Fruit fly (Drosophila melanogaster) whole organism, embryonic: ENCODE data around the gene CG14454.
A peak's percentile ranks its signal among the peaks of the same experiment; 100 is the strongest.

Experiments used
- Asciz ChIP-seq: fragments of 200-800 bp; sonication (Bioruptor generic); optimal IDR thresholded peaks from 2 replicates; lab custom pipeline; 2017; ENCODE audit warnings: missing biosample characterization, mild to moderate bottlenecking, missing genetic modification characterization, missing genetic modification reagents
- Awh ChIP-seq: fragments of 200-800 bp; sonication (Bioruptor generic); IDR thresholded peaks from 2 replicates; pipeline ENCODE4, ENCODE4 v1.3.6; 2022; ENCODE audit warnings: missing biosample characterization, missing genetic modification characterization
- Blimp-1 ChIP-seq: fragments of 200-800 bp; sonication (Bioruptor generic); optimal IDR thresholded peaks from 3 replicates; lab custom pipeline; 2018; ENCODE audit warnings: missing biosample characterization, missing genetic modification characterization, mild to moderate bottlenecking, moderate library complexity, missing genetic modification reagents
- CG10267 ChIP-seq: fragments of 200-800 bp; sonication (Bioruptor generic); optimal IDR thresholded peaks from 2 replicates; lab custom pipeline; 2018; ENCODE audit warnings: missing biosample characterization, mild to moderate bottlenecking, missing genetic modification characterization, moderate library complexity
- CG11504 ChIP-seq: fragments of 200-800 bp; sonication (Bioruptor generic); optimal IDR thresholded peaks from 3 replicates; lab custom pipeline; 2019; ENCODE audit warnings: missing biosample characterization, mild to moderate bottlenecking, missing genetic modification characterization, moderate library complexity
- CG11696 ChIP-seq: fragments of 200-800 bp; sonication (Bioruptor generic); IDR thresholded peaks from 2 replicates; pipeline ENCODE4 v1.3.6; 2022; ENCODE audit warnings: missing biosample characterization, missing genetic modification characterization
- CG12219 ChIP-seq: fragments of 200-800 bp; sonication (Bioruptor generic); optimal IDR thresholded peaks from 3 replicates; lab custom pipeline; 2018; ENCODE audit warnings: missing biosample characterization, mild to moderate bottlenecking, missing genetic modification characterization
- CG1233 ChIP-seq: fragments of 200-800 bp; sonication (Bioruptor generic); optimal IDR thresholded peaks from 4 replicates; lab custom pipeline; 2018; ENCODE audit warnings: missing biosample characterization, mild to moderate bottlenecking, missing genetic modification characterization
- CG13775 ChIP-seq: fragments of 200-800 bp; sonication (Bioruptor generic); optimal IDR thresholded peaks from 3 replicates; lab custom pipeline; 2017; ENCODE audit warnings: missing biosample characterization, mild to moderate bottlenecking, missing genetic modification characterization
- CG16813 ChIP-seq: fragments of 200-800 bp; sonication (Bioruptor generic); IDR thresholded peaks from 3 replicates; pipeline ENCODE4 v1.3.6; 2022; ENCODE audit warnings: missing biosample characterization, missing genetic modification characterization; ENCODE audit not compliant: partially characterized antibody
- CG16815 ChIP-seq: fragments of 200-800 bp; sonication (Bioruptor generic); optimal IDR thresholded peaks from 3 replicates; lab custom pipeline; 2017; ENCODE audit warnings: missing biosample characterization, mild to moderate bottlenecking, missing genetic modification characterization
- CG17361 ChIP-seq: fragments of 200-800 bp; sonication (Bioruptor generic); IDR thresholded peaks from 3 replicates; pipeline ENCODE4 v1.3.6; 2022; ENCODE audit warnings: missing biosample characterization, missing genetic modification characterization
- CG17568 ChIP-seq: fragments of 200-800 bp; sonication (Bioruptor generic); optimal IDR thresholded peaks from 2 replicates; lab custom pipeline; 2018; ENCODE audit warnings: missing biosample characterization, mild to moderate bottlenecking, missing genetic modification characterization, moderate library complexity
- CG2712 ChIP-seq: fragments of 200-800 bp; optimal IDR thresholded peaks from 3 replicates; lab custom pipeline; 2019; ENCODE audit warnings: missing biosample characterization, mild to moderate bottlenecking, missing genetic modification characterization, moderate library complexity
- CG31441 ChIP-seq: fragments of 200-800 bp; sonication (Bioruptor generic); IDR thresholded peaks from 2 replicates; pipeline ENCODE4 v1.3.6; 2022; ENCODE audit warnings: missing biosample characterization, missing genetic modification characterization
- CG3281 ChIP-seq: fragments of 200-800 bp; sonication (Bioruptor generic); optimal IDR thresholded peaks from 3 replicates; lab custom pipeline; 2017; ENCODE audit warnings: missing biosample characterization, mild to moderate bottlenecking, missing genetic modification characterization
- CG3726 ChIP-seq: fragments of 200-800 bp; sonication (Bioruptor generic); IDR thresholded peaks from 3 replicates; pipeline ENCODE4, ENCODE4 v1.3.6; 2022; ENCODE audit warnings: missing biosample characterization, missing genetic modification characterization
- CG4617 ChIP-seq: fragments of 200-800 bp; sonication (Bioruptor generic); optimal IDR thresholded peaks from 3 replicates; lab custom pipeline; 2016; ENCODE audit warnings: missing biosample characterization, missing genetic modification characterization, borderline replicate concordance
- CG4820 ChIP-seq: fragments of 200-800 bp; sonication (Bioruptor generic); optimal IDR thresholded peaks from 3 replicates; lab custom pipeline; 2016; ENCODE audit warnings: missing biosample characterization, missing genetic modification characterization
- CG6813 ChIP-seq: fragments of 200-800 bp; sonication (Bioruptor generic); optimal IDR thresholded peaks from 2 replicates; lab custom pipeline; 2017; ENCODE audit warnings: missing biosample characterization, missing genetic modification characterization, mild to moderate bottlenecking, moderate library complexity, missing genetic modification reagents
- CG7372 ChIP-seq: fragments of 200-800 bp; sonication (Bioruptor generic); IDR thresholded peaks from 2 replicates; pipeline ENCODE4 v1.3.6; 2022; ENCODE audit warnings: missing biosample characterization, missing genetic modification characterization
- CG7928 ChIP-seq: fragments of 200-800 bp; sonication (Bioruptor generic); optimal IDR thresholded peaks from 2 replicates; lab custom pipeline; 2017; ENCODE audit warnings: missing biosample characterization, mild to moderate bottlenecking, missing genetic modification characterization
- CG8290 ChIP-seq, 3 experiments: fragments of 200-800 bp; sonication (Bioruptor generic); optimal IDR thresholded peaks; 2 replicates each; lab custom pipeline; 2016 to 2019; ENCODE audit warnings: missing biosample characterization in 3 of 3, missing genetic modification characterization in 3 of 3, mild to moderate bottlenecking in 2 of 3, moderate library complexity in 1 of 3
- CoRest ChIP-seq: fragments of 200-800 bp; sonication (Bioruptor generic); optimal IDR thresholded peaks from 3 replicates; lab custom pipeline; 2018; ENCODE audit warnings: missing biosample characterization, mild to moderate bottlenecking, missing genetic modification characterization, moderate library complexity
- D ChIP-seq, 2 experiments: fragments of 200-800 bp in 1 of 2; fragments of >200 bp in 1 of 2; sonication (Bioruptor generic) in 1 of 2; optimal IDR thresholded peaks; 2 replicates in 1 of 2; 3 replicates in 1 of 2; lab custom pipeline; 2017; ENCODE audit warnings: mild to moderate bottlenecking in 1 of 2, missing biosample characterization in 1 of 2, missing genetic modification characterization in 1 of 2, missing genetic modification reagents in 1 of 2
- H15 ChIP-seq: fragments of 200-800 bp; sonication (Bioruptor generic); IDR thresholded peaks from 3 replicates; pipeline ENCODE4 v1.3.6; 2022; ENCODE audit warnings: missing biosample characterization, missing genetic modification characterization
- H2.0 ChIP-seq: fragments of 200-800 bp; sonication (Bioruptor generic); IDR thresholded peaks from 2 replicates; pipeline ENCODE4 v1.3.6; 2022; ENCODE audit warnings: missing biosample characterization, missing genetic modification characterization
- Hr3 ChIP-seq: fragments of 200-800 bp; sonication (Bioruptor generic); optimal IDR thresholded peaks from 3 replicates; lab custom pipeline; 2016; ENCODE audit warnings: missing biosample characterization, missing genetic modification characterization
- Hr51 ChIP-seq, 2 experiments: fragments of 200-800 bp; sonication (Bioruptor generic); optimal IDR thresholded peaks; 2 replicates in 1 of 2; 3 replicates in 1 of 2; lab custom pipeline; 2016 to 2018; ENCODE audit warnings: missing biosample characterization in 2 of 2, missing genetic modification characterization in 2 of 2, mild to moderate bottlenecking in 1 of 2, moderate library complexity in 1 of 2
- Hr78 ChIP-seq, 2 experiments: fragments of 200-800 bp in 1 of 2; fragments of >200 bp in 1 of 2; sonication (Bioruptor generic) in 1 of 2; optimal IDR thresholded peaks; 2 replicates each; lab custom pipeline; 2017 to 2019; ENCODE audit warnings: missing biosample characterization in 2 of 2, missing genetic modification characterization in 2 of 2, mild to moderate bottlenecking in 1 of 2, moderate library complexity in 1 of 2
- Max ChIP-seq: fragments of 200-800 bp; sonication (Bioruptor generic); optimal IDR thresholded peaks from 2 replicates; lab custom pipeline; 2016; ENCODE audit warnings: missing biosample characterization, mild to moderate bottlenecking, missing genetic modification characterization
- Meics ChIP-seq: fragments of 200-800 bp; sonication (Bioruptor generic); optimal IDR thresholded peaks from 2 replicates; lab custom pipeline; 2017; ENCODE audit warnings: missing biosample characterization, mild to moderate bottlenecking, missing genetic modification characterization
- NC2β ChIP-seq: fragments of 200-800 bp; sonication (Bioruptor generic); optimal IDR thresholded peaks from 2 replicates; lab custom pipeline; 2016; ENCODE audit warnings: missing biosample characterization, missing genetic modification characterization
- Pdp1 ChIP-seq, 2 experiments: fragments of 200-800 bp; sonication (Bioruptor generic); optimal IDR thresholded peaks; 3 replicates each; lab custom pipeline; 2016; ENCODE audit warnings: missing biosample characterization in 2 of 2, missing genetic modification characterization in 2 of 2, mild to moderate bottlenecking in 1 of 2, moderate library complexity in 1 of 2
- ash1 ChIP-seq: fragments of 200-800 bp; sonication (Bioruptor generic); optimal IDR thresholded peaks from 2 replicates; lab custom pipeline; 2018; ENCODE audit warnings: missing biosample characterization, mild to moderate bottlenecking, missing genetic modification characterization
- az2 ChIP-seq: fragments of 200-800 bp; sonication (Bioruptor generic); optimal IDR thresholded peaks from 3 replicates; lab custom pipeline; 2016; ENCODE audit warnings: missing biosample characterization, missing genetic modification characterization
- bbx ChIP-seq: fragments of 200-800 bp; sonication (Bioruptor generic); IDR thresholded peaks from 2 replicates; pipeline ENCODE4 v1.3.6; 2022; ENCODE audit warnings: missing biosample characterization, missing genetic modification characterization; ENCODE audit not compliant: partially characterized antibody
- cad ChIP-seq: fragments of >200 bp; optimal IDR thresholded peaks from 2 replicates; lab custom pipeline; 2017; ENCODE audit warnings: missing biosample characterization, missing genetic modification characterization
- crc ChIP-seq: fragments of 200-800 bp; sonication (Bioruptor generic); optimal IDR thresholded peaks from 2 replicates; lab custom pipeline; 2016; ENCODE audit warnings: missing biosample characterization, missing genetic modification characterization
- dmrt99B ChIP-seq: fragments of 200-800 bp; sonication (Bioruptor generic); optimal IDR thresholded peaks from 2 replicates; lab custom pipeline; 2018; ENCODE audit warnings: missing biosample characterization, mild to moderate bottlenecking, missing genetic modification characterization, moderate library complexity
- eve ChIP-seq, 2 experiments: fragments of >200 bp; optimal IDR thresholded peaks; 2 replicates each; lab custom pipeline; 2017; ENCODE audit warnings: missing biosample characterization in 2 of 2, missing genetic modification characterization in 2 of 2
- fd3F ChIP-seq: fragments of 200-800 bp; sonication (Bioruptor generic); optimal IDR thresholded peaks from 2 replicates; lab custom pipeline; 2018; ENCODE audit warnings: missing biosample characterization, mild to moderate bottlenecking, missing genetic modification characterization, moderate library complexity
- lab ChIP-seq: fragments of 200-800 bp; sonication (Bioruptor generic); optimal IDR thresholded peaks from 3 replicates; lab custom pipeline; 2017; ENCODE audit warnings: missing biosample characterization, missing genetic modification characterization, mild to moderate bottlenecking, moderate library complexity, missing genetic modification reagents
- lilli ChIP-seq: fragments of 200-800 bp; sonication (Bioruptor generic); optimal IDR thresholded peaks from 3 replicates; lab custom pipeline; 2016; ENCODE audit warnings: missing biosample characterization, missing genetic modification characterization
- rib ChIP-seq: fragments of 200-800 bp; sonication (Bioruptor generic); IDR thresholded peaks from 2 replicates; pipeline ENCODE4 v1.3.6; 2022; ENCODE audit warnings: missing biosample characterization, missing genetic modification characterization
- sima ChIP-seq: fragments of 200-800 bp; sonication (Bioruptor generic); optimal IDR thresholded peaks from 2 replicates; lab custom pipeline; 2016; ENCODE audit warnings: missing biosample characterization, missing genetic modification characterization
- slbo ChIP-seq: fragments of 200-800 bp; sonication (Bioruptor generic); IDR thresholded peaks from 2 replicates; pipeline ENCODE4 v1.3.6; 2022; ENCODE audit warnings: missing biosample characterization, missing genetic modification characterization
- tgo ChIP-seq: fragments of 200-800 bp; sonication (Bioruptor generic); IDR thresholded peaks from 3 replicates; pipeline ENCODE4 v1.3.6; 2022; ENCODE audit warnings: missing biosample characterization, missing genetic modification characterization
- usp ChIP-seq: fragments of >200 bp; optimal IDR thresholded peaks from 2 replicates; lab custom pipeline; 2017; ENCODE audit warnings: missing biosample characterization, missing genetic modification characterization

The CG14454 gene

DNA sequence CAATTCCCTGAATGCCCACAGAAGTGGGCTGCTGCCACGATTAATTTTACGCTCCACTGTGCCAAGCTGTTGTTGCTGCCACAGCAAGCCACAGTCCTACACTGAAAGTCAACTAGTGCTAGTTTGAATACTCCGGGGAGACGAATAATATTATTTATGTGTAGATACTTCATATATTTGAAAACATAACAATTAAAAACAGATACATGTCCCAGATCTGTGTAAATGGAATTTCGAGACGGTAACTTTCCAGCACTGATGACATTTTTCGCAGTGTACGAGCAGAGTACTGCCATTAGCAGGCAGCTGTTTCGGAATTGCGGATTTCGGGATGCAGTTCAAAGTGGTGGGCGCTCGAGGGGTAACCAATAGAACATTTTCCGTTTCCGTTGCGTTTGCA, 27.2 kb downstream of the CG14454 start (continued):
- TF ChIP-seq CG4617 (GFP tag; lab: Kevin White, UChicago) (no peak), Asciz (no peak), CG2712 (tag; lab: Kevin White, UChicago) (no peak), lilli (GFP tag; lab: Kevin White, UChicago) (peak; percentile 22), CG11696 (no peak), bbx (no peak), slbo (GFP tag; lab: Robert Waterston, UW) (peak; percentile 49), cad (no peak), H2.0 (GFP tag; lab: Robert Waterston, UW) (0 out of 2 replicates have a peak, but pooled peaks have one; percentile 9), fd3F (GFP tag; lab: Kevin White, UChicago) (no peak), CG4820 (peak; percentile 37), CG1233 (GFP tag; lab: Kevin White, UChicago) (peak; percentile 10), CG17568 (GFP tag; lab: Kevin White, UChicago) (no peak), D (optimal IDR thresholded peaks at IDR 0.05; lab: Kevin White, UChicago) (no peak), D (GFP tag; optimal IDR thresholded peaks at IDR 0.05; lab: Kevin White, UChicago) (no peak), CG3281 (GFP tag; lab: Kevin White, UChicago) (no peak), CG31441 (0 out of 2 replicates have a peak, but pooled peaks have one; percentile 21), CG12219 (GFP tag; lab: Kevin White, UChicago) (peak; percentile 33), sima (GFP tag; lab: Kevin White, UChicago) (no peak), CG3726 (0 out of 3 replicates have a peak, but pooled peaks have one; percentile 27), CG7928 (no peak), CG16815 (GFP tag; lab: Kevin White, UChicago) (peak; percentile 31), dmrt99B (tag; lab: Kevin White, UChicago) (peak; percentile 30), usp (GFP tag; lab: Kevin White, UChicago) (no peak), Hr3 (GFP tag; lab: Kevin White, UChicago) (no peak), CG6813 (GFP tag; lab: Kevin White, UChicago) (no peak), CG13775 (GFP tag; lab: Kevin White, UChicago) (peak; percentile 3), NC2β (GFP tag; lab: Kevin White, UChicago) (no peak), ash1 (GFP tag; lab: Kevin White, UChicago) (no peak), CG10267 (tag; lab: Kevin White, UChicago) (no peak), Max (GFP tag; lab: Kevin White, UChicago) (no peak), tgo (no peak), eve (GFP tag; optimal IDR thresholded peaks at IDR 0.05; lab: Kevin White, UChicago) (peak in 1 of 2 experiments; percentile 40), az2 (GFP tag; lab: Kevin White, UChicago) (peak; percentile 33), Awh (GFP tag; lab: Robert Waterston, UW) (no peak), lab (GFP tag; lab: Kevin White, UChicago) (peak; percentile 39), CG8290 (GFP tag; optimal IDR thresholded peaks at IDR 0.05; lab: Kevin White, UChicago) (no peak), CG8290 (tag; optimal IDR thresholded peaks at IDR 0.05; lab: Kevin White, UChicago) (peak in 1 of 2 experiments; percentile 34), Meics (no peak), H15 (GFP tag; lab: Robert Waterston, UW) (0 out of 3 replicates have a peak, but pooled peaks have one; percentile 24), Hr78 (GFP tag; optimal IDR thresholded peaks at IDR 0.05; lab: Kevin White, UChicago) (no peak), CoRest (peak; percentile 1), CG7372 (GFP tag; lab: Robert Waterston, UW) (no peak), Pdp1 (GFP tag; optimal IDR thresholded peaks at IDR 0.05; lab: Kevin White, UChicago) (no peak), rib (no peak), crc (GFP tag; lab: Kevin White, UChicago) (no peak), CG11504 (tag; lab: Kevin White, UChicago) (peak; percentile 53), CG17361 (GFP tag; lab: Robert Waterston, UW) (0 out of 3 replicates have a peak, but pooled peaks have one; percentile 21), CG16813 (no peak), Blimp-1 (peak; percentile 40), Hr51 (GFP tag; optimal IDR thresholded peaks at IDR 0.05; lab: Kevin White, UChicago) (peak in 1 of 2 experiments; percentile 32)
